Fruit fly (Drosophila melanogaster) whole organism, embryonic: Measurements from ENCODE around the gene Tim17b1.

Experiments
- ATbp ChIP-seq: fragments of 200-800 bp; sonication (Bioruptor generic); optimal IDR thresholded peaks from 2 replicates; lab custom pipeline; 2017; ENCODE audit warnings: missing biosample characterization, mild to moderate bottlenecking, missing genetic modification characterization, missing genetic modification reagents
- Aef1 ChIP-seq: fragments of 200-800 bp; sonication (Bioruptor generic); IDR thresholded peaks from 3 replicates; pipeline ENCODE4 v1.3.6; 2022; ENCODE audit warnings: missing biosample characterization, missing genetic modification characterization
- B-H2 ChIP-seq: fragments of 200-800 bp; sonication (Bioruptor generic); optimal IDR thresholded peaks from 2 replicates; lab custom pipeline; 2018; ENCODE audit warnings: missing biosample characterization, mild to moderate bottlenecking, missing genetic modification characterization
- CG11504 ChIP-seq: fragments of 200-800 bp; sonication (Bioruptor generic); optimal IDR thresholded peaks from 3 replicates; lab custom pipeline; 2019; ENCODE audit warnings: missing biosample characterization, mild to moderate bottlenecking, missing genetic modification characterization, moderate library complexity
- CG11696 ChIP-seq: fragments of 200-800 bp; sonication (Bioruptor generic); IDR thresholded peaks from 2 replicates; pipeline ENCODE4 v1.3.6; 2022; ENCODE audit warnings: missing biosample characterization, missing genetic modification characterization
- CG12769 ChIP-seq: fragments of 200-800 bp; sonication (Bioruptor generic); optimal IDR thresholded peaks from 2 replicates; lab custom pipeline; 2019; ENCODE audit warnings: missing biosample characterization, mild to moderate bottlenecking, missing genetic modification characterization, moderate library complexity
- CG13894 ChIP-seq: fragments of 200-800 bp; sonication (Bioruptor generic); optimal IDR thresholded peaks from 3 replicates; lab custom pipeline; 2018; ENCODE audit warnings: missing biosample characterization, mild to moderate bottlenecking, missing genetic modification characterization, moderate library complexity
- CG14014 ChIP-seq: fragments of 200-800 bp; sonication (Bioruptor generic); IDR thresholded peaks from 2 replicates; pipeline ENCODE4 v1.3.6; 2022; ENCODE audit warnings: missing biosample characterization, missing genetic modification characterization
- CG17385 ChIP-seq: fragments of 200-800 bp; sonication (Bioruptor generic); optimal IDR thresholded peaks from 3 replicates; lab custom pipeline; 2018; ENCODE audit warnings: missing biosample characterization, mild to moderate bottlenecking, missing genetic modification characterization
- CG17612 ChIP-seq: fragments of 200-800 bp; sonication (Bioruptor generic); IDR thresholded peaks from 2 replicates; pipeline ENCODE4 v1.3.6; 2022; ENCODE audit warnings: missing biosample characterization, missing genetic modification characterization
- CG1832 ChIP-seq: fragments of 200-800 bp; sonication (Bioruptor generic); optimal IDR thresholded peaks from 2 replicates; lab custom pipeline; 2017; ENCODE audit warnings: missing biosample characterization, mild to moderate bottlenecking, missing genetic modification characterization, inconsistent platforms
- CG2202 ChIP-seq: fragments of 200-800 bp; sonication (Bioruptor generic); optimal IDR thresholded peaks from 2 replicates; lab custom pipeline; 2018; ENCODE audit warnings: missing biosample characterization, mild to moderate bottlenecking, missing genetic modification characterization
- CG31224 ChIP-seq: fragments of 200-800 bp; sonication (Bioruptor generic); IDR thresholded peaks from 2 replicates; pipeline ENCODE4 v1.3.6; 2022; ENCODE audit warnings: missing biosample characterization, missing genetic modification characterization
- CG31365 ChIP-seq: fragments of 200-800 bp; sonication (Bioruptor generic); optimal IDR thresholded peaks from 2 replicates; lab custom pipeline; 2018; ENCODE audit warnings: missing biosample characterization, mild to moderate bottlenecking, missing genetic modification characterization
- CG34422 ChIP-seq: fragments of 200-800 bp; sonication (Bioruptor generic); IDR thresholded peaks from 3 replicates; pipeline ENCODE4 v1.3.6; 2022; ENCODE audit warnings: missing biosample characterization, missing genetic modification characterization
- CG4360 ChIP-seq: fragments of 200-800 bp; sonication (Bioruptor generic); IDR thresholded peaks from 2 replicates; pipeline ENCODE4 v1.3.6; 2022; ENCODE audit warnings: missing biosample characterization, missing genetic modification characterization
- CG7745 ChIP-seq: fragments of 200-800 bp; sonication (Bioruptor generic); optimal IDR thresholded peaks from 2 replicates; lab custom pipeline; 2018; ENCODE audit warnings: missing biosample characterization, mild to moderate bottlenecking, missing genetic modification characterization, moderate library complexity
- CG7987 ChIP-seq: fragments of 200-800 bp; sonication (Bioruptor generic); optimal IDR thresholded peaks from 2 replicates; lab custom pipeline; 2018; ENCODE audit warnings: missing biosample characterization, mild to moderate bottlenecking, missing genetic modification characterization, moderate library complexity
- Dad ChIP-seq: fragments of 200-800 bp; sonication (Bioruptor generic); optimal IDR thresholded peaks from 3 replicates; lab custom pipeline; 2016; ENCODE audit warnings: missing biosample characterization, missing genetic modification characterization
- Dbx ChIP-seq: fragments of 200-800 bp; sonication (Bioruptor generic); IDR thresholded peaks from 3 replicates; pipeline ENCODE4 v1.3.6; 2022; ENCODE audit warnings: missing biosample characterization, missing genetic modification characterization
- Doc3 ChIP-seq: fragments of 200-800 bp; sonication (Bioruptor generic); IDR thresholded peaks from 3 replicates; pipeline ENCODE4 v1.3.6; 2022; ENCODE audit warnings: missing biosample characterization, missing genetic modification characterization; ENCODE audit not compliant: partially characterized antibody
- H15 ChIP-seq: fragments of 200-800 bp; sonication (Bioruptor generic); IDR thresholded peaks from 3 replicates; pipeline ENCODE4 v1.3.6; 2022; ENCODE audit warnings: missing biosample characterization, missing genetic modification characterization
- Hr78 ChIP-seq, 2 experiments: fragments of 200-800 bp in 1 of 2; fragments of >200 bp in 1 of 2; sonication (Bioruptor generic) in 1 of 2; optimal IDR thresholded peaks; 2 replicates each; lab custom pipeline; 2017 to 2019; ENCODE audit warnings: missing biosample characterization in 2 of 2, missing genetic modification characterization in 2 of 2, mild to moderate bottlenecking in 1 of 2, moderate library complexity in 1 of 2
- Med ChIP-seq: fragments of 200-800 bp; sonication (Bioruptor generic); peaks from one replicate; lab custom pipeline; 2016; ENCODE audit warnings: missing biosample characterization, missing genetic modification characterization, mild to moderate bottlenecking, inconsistent platforms, moderate library complexity
- Opbp ChIP-seq: fragments of 200-800 bp; sonication (Bioruptor generic); IDR thresholded peaks from 3 replicates; pipeline ENCODE4 v1.3.6; 2022; ENCODE audit warnings: missing biosample characterization, missing genetic modification characterization; ENCODE audit not compliant: partially characterized antibody
- Pdp1 ChIP-seq, 2 experiments: fragments of 200-800 bp; sonication (Bioruptor generic); optimal IDR thresholded peaks; 3 replicates each; lab custom pipeline; 2016; ENCODE audit warnings: missing biosample characterization in 2 of 2, missing genetic modification characterization in 2 of 2, mild to moderate bottlenecking in 1 of 2, moderate library complexity in 1 of 2
- bab2 ChIP-seq: fragments of 200-800 bp; sonication (Bioruptor generic); optimal IDR thresholded peaks from 2 replicates; lab custom pipeline; 2016; ENCODE audit warnings: missing biosample characterization, missing genetic modification characterization
- chif ChIP-seq, 2 experiments: fragments of 200-800 bp; sonication (Bioruptor generic); optimal IDR thresholded peaks; 3 replicates each; lab custom pipeline; 2016; ENCODE audit warnings: missing biosample characterization in 2 of 2, missing genetic modification characterization in 2 of 2
- chinmo ChIP-seq: fragments of 200-800 bp; sonication (Bioruptor generic); IDR thresholded peaks from 4 replicates; pipeline ENCODE4 v1.3.6; 2022; ENCODE audit warnings: missing biosample characterization, missing genetic modification characterization; ENCODE audit not compliant: partially characterized antibody
- crol ChIP-seq: fragments of 200-800 bp; sonication (Bioruptor generic); IDR thresholded peaks from 2 replicates; pipeline ENCODE4 v1.3.6; 2022; ENCODE audit warnings: missing biosample characterization, missing genetic modification characterization
- cwo ChIP-seq: fragments of 200-800 bp; sonication (Bioruptor generic); optimal IDR thresholded peaks from 3 replicates; lab custom pipeline; 2017; ENCODE audit warnings: missing biosample characterization, missing genetic modification characterization, mild to moderate bottlenecking, moderate library complexity, missing genetic modification reagents
- dpn ChIP-seq, 2 experiments: fragments of 200-800 bp; sonication (Bioruptor generic); optimal IDR thresholded peaks; 3 replicates each; lab custom pipeline; 2016; ENCODE audit warnings: missing biosample characterization in 2 of 2, missing genetic modification characterization in 2 of 2
- exex ChIP-seq: fragments of 200-800 bp; sonication (Bioruptor generic); optimal IDR thresholded peaks from 4 replicates; lab custom pipeline; 2018; ENCODE audit warnings: missing biosample characterization, mild to moderate bottlenecking, missing genetic modification characterization, moderate library complexity
- fd3F ChIP-seq: fragments of 200-800 bp; sonication (Bioruptor generic); optimal IDR thresholded peaks from 2 replicates; lab custom pipeline; 2018; ENCODE audit warnings: missing biosample characterization, mild to moderate bottlenecking, missing genetic modification characterization, moderate library complexity
- gcm ChIP-seq: fragments of 200-800 bp; sonication (Bioruptor generic); optimal IDR thresholded peaks from 2 replicates; lab custom pipeline; 2019; ENCODE audit warnings: missing biosample characterization, mild to moderate bottlenecking, missing genetic modification characterization, moderate library complexity
- grn ChIP-seq: fragments of 200-800 bp; sonication (Bioruptor generic); optimal IDR thresholded peaks from 3 replicates; lab custom pipeline; 2017; ENCODE audit warnings: missing biosample characterization, missing genetic modification characterization
- her ChIP-seq: fragments of 200-800 bp; sonication (Bioruptor generic); optimal IDR thresholded peaks from 2 replicates; lab custom pipeline; 2016; ENCODE audit warnings: missing biosample characterization, missing genetic modification characterization
- lov ChIP-seq, 2 experiments: fragments of 200-800 bp in 1 of 2; fragments of >200 bp in 1 of 2; sonication (Bioruptor generic) in 1 of 2; IDR thresholded peaks in 1 of 2; optimal IDR thresholded peaks in 1 of 2; 2 replicates in 1 of 2; 3 replicates in 1 of 2; pipeline versions ENCODE4 v1.3.6 to Lab custom; 2017 to 2022; ENCODE audit warnings: missing biosample characterization in 1 of 2, missing genetic modification characterization in 1 of 2
- mld ChIP-seq: fragments of 200-800 bp; sonication (Bioruptor generic); IDR thresholded peaks from 3 replicates; pipeline ENCODE4 v1.3.6; 2022; ENCODE audit warnings: missing biosample characterization, missing genetic modification characterization; ENCODE audit not compliant: partially characterized antibody
- otp ChIP-seq: fragments of 200-800 bp; sonication (Bioruptor generic); IDR thresholded peaks from 3 replicates; pipeline ENCODE4, ENCODE4 v1.3.6; 2022; ENCODE audit warnings: missing biosample characterization, missing genetic modification characterization
- schlank ChIP-seq: fragments of 200-800 bp; sonication (Bioruptor generic); optimal IDR thresholded peaks from 2 replicates; lab custom pipeline; 2018; ENCODE audit warnings: missing biosample characterization, mild to moderate bottlenecking, missing genetic modification characterization
- sd ChIP-seq: fragments of 200-800 bp; sonication (Bioruptor generic); optimal IDR thresholded peaks from 3 replicates; lab custom pipeline; 2018; ENCODE audit warnings: missing biosample characterization, mild to moderate bottlenecking, missing genetic modification characterization, moderate library complexity
- shn ChIP-seq: fragments of 200-800 bp; sonication (Bioruptor generic); optimal IDR thresholded peaks from 3 replicates; lab custom pipeline; 2016; ENCODE audit warnings: missing biosample characterization, missing genetic modification characterization
- sug ChIP-seq: fragments of 200-800 bp; optimal IDR thresholded peaks from 2 replicates; lab custom pipeline; 2019; ENCODE audit warnings: missing biosample characterization, mild to moderate bottlenecking, missing genetic modification characterization, moderate library complexity
- tll ChIP-seq, 2 experiments: fragments of 200-800 bp in 1 of 2; fragments of >200 bp in 1 of 2; sonication (Bioruptor generic) in 1 of 2; optimal IDR thresholded peaks; 2 replicates each; lab custom pipeline; 2017 to 2019; ENCODE audit warnings: missing biosample characterization in 2 of 2, missing genetic modification characterization in 2 of 2, mild to moderate bottlenecking in 1 of 2, moderate library complexity in 1 of 2
- zfh2 ChIP-seq: fragments of 200-800 bp; sonication (Bioruptor generic); optimal IDR thresholded peaks from 2 replicates; lab custom pipeline; 2016; ENCODE audit warnings: missing biosample characterization, missing genetic modification characterization

The Tim17b1 gene

dm6 chr3R:5315050-5315643, 15.2 kb downstream of the Tim17b1 start (continued):
- TF ChIP-seq grn (GFP tag; lab: Kevin White, UChicago) (peak; percentile 14), schlank (tag; lab: Kevin White, UChicago) (no peak), Pdp1 (GFP tag; optimal IDR thresholded peaks at IDR 0.05; lab: Kevin White, UChicago) (peak in 1 of 2 experiments; percentile 16), chinmo (GFP tag; lab: Robert Waterston, UW) (peak; percentile 79; the same call in 1 of the 4 replicates), bab2 (no peak), CG13894 (tag; lab: Kevin White, UChicago) (peak; percentile 88), crol (GFP tag; lab: Robert Waterston, UW) (peak; percentile 65; the same call in 1 of the 2 replicates), sd (peak; percentile 63), CG17612 (no peak), ATbp (GFP tag; lab: Kevin White, UChicago) (no peak), Opbp (no peak), cwo (peak; percentile 12), Doc3 (no peak), sug (tag; lab: Kevin White, UChicago) (peak; percentile 20), otp (0 out of 3 replicates have a peak, but pooled peaks have one; percentile 53)

dm6 chr3R:5315871-5316270, 15.9 kb downstream of the Tim17b1 start:
- TF ChIP-seq Med (GFP tag; lab: Kevin White, UChicago) (peak; percentile 60), CG7987 (GFP tag; lab: Kevin White, UChicago) (no peak), CG14014 (GFP tag; lab: Robert Waterston, UW) (peak; percentile 9; the same call in 1 of the 2 replicates), CG31365 (tag; lab: Kevin White, UChicago) (no peak), CG11696 (GFP tag; lab: Robert Waterston, UW) (no peak), Hr78 (GFP tag; optimal IDR thresholded peaks at IDR 0.05; lab: Kevin White, UChicago) (peak in 1 of 2 experiments; percentile 16), fd3F (GFP tag; lab: Kevin White, UChicago) (no peak), CG34422 (GFP tag; lab: Robert Waterston, UW) (no peak), shn (GFP tag; lab: Kevin White, UChicago) (no peak), B-H2 (GFP tag; lab: Kevin White, UChicago) (no peak), Dbx (GFP tag; lab: Robert Waterston, UW) (no peak), crol (GFP tag; lab: Robert Waterston, UW) (0 out of 2 replicates have a peak, but pooled peaks have one; percentile 11), chinmo (GFP tag; lab: Robert Waterston, UW) (0 out of 4 replicates have a peak, but pooled peaks have one; percentile 5), zfh2 (GFP tag; lab: Kevin White, UChicago) (no peak), CG12769 (peak; percentile 64), Dad (GFP tag; lab: Kevin White, UChicago) (no peak), dpn (GFP tag; optimal IDR thresholded peaks at IDR 0.05; lab: Kevin White, UChicago) (no peak), CG7745 (tag; lab: Kevin White, UChicago) (no peak), CG31224 (GFP tag; lab: Robert Waterston, UW) (no peak), H15 (GFP tag; lab: Robert Waterston, UW) (no peak), CG1832 (GFP tag; lab: Kevin White, UChicago) (no peak), CG11504 (tag; lab: Kevin White, UChicago) (no peak), CG4360 (GFP tag; lab: Robert Waterston, UW) (0 out of 2 replicates have a peak, but pooled peaks have one; percentile 8), gcm (GFP tag; lab: Kevin White, UChicago) (peak; percentile 3), tll (GFP tag; optimal IDR thresholded peaks at IDR 0.05; lab: Kevin White, UChicago) (no peak), CG17385 (GFP tag; lab: Kevin White, UChicago) (no peak), CG2202 (no peak), lov (optimal IDR thresholded peaks at IDR 0.05; lab: Kevin White, UChicago) (no peak), lov (GFP tag; IDR thresholded peaks at IDR 0.05; lab: Robert Waterston, UW) (no peak), mld (GFP tag; lab: Robert Waterston, UW) (0 out of 3 replicates have a peak, but pooled peaks have one; percentile 15), sug (tag; lab: Kevin White, UChicago) (no peak), chif (GFP tag; optimal IDR thresholded peaks at IDR 0.05; lab: Kevin White, UChicago) (no peak), her (GFP tag; lab: Kevin White, UChicago) (no peak), exex (no peak), Aef1 (GFP tag; lab: Robert Waterston, UW) (no peak)
- TF ChIP-seq, all 482 proteins: peak for 9
